Worm (Caenorhabditis elegans): ENCODE measurements around the gene nhr-6.

DNA sequence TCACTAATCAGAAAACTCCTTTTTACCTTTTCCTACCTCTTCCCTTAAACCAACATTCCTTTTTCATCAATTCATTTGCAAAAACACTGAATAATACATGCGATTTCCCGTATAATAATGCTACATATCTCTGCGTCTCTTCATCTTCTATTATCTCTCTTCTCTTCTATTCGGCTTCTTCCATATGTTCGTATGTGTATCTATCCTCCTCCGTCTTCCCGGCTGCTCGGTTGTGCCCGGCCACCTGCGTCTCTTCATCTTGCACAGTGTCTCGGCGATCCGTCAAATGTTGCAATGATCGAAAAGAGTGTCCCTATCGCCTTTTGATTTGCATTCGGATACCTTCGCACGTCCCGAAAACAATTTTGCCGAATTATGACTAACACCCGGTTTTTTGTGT is 10.0 kb downstream of the nhr-6 start:
- TF ChIP-seq unc-130 (GFP tag; optimal IDR thresholded peaks at IDR 0.05), result no peak
- no peak for TF ChIP-seq nhr-102 (tag; optimal IDR thresholded peaks at IDR 0.05)
- TF ChIP-seq saeg-2 (GFP tag; IDR thresholded peaks at IDR 0.05), result no peak
- no peak for TF ChIP-seq aly-2 (tag; optimal IDR thresholded peaks at IDR 0.05)
- TF ChIP-seq nhr-77 (tag; optimal IDR thresholded peaks at IDR 0.05), result no peak
- TF ChIP-seq gei-8 (GFP tag; optimal IDR thresholded peaks at IDR 0.05), result no peak

Data from whole organism, L4 larva.